Worm (Caenorhabditis elegans): ENCODE results near the gene myrf-1.
A peak's percentile ranks its signal among the peaks of the same experiment; 100 is the strongest.
"Not testable (repeated sequence)": the region's sequence is repeated elsewhere in the genome, so short reads cannot be mapped to it uniquely, and the experiment has no call there.

Gene myrf-1

DNA sequence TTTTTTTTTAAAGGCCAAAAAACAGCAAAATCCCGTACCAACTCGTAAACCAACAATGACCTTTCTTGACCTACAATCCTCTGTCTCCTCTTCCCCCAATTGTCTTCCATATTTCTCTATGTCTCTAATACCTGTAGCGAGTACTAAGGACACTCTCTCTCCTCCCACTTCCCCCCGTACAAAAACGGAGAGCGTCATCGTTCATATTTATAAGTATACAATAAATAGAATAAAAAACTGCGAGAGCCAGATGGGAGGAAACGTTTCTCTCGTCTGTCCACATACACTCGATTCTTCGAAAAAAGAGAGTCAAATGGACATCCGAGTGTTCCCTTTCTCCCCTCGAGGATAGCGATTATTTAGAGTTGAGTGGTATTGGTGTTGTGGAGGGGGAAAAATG is 2.4 kb upstream of the myrf-1 start:
- TF ChIP-seq nhr-28 (tag; optimal IDR thresholded peaks at IDR 0.05) = no peak
- TF ChIP-seq bed-3 (GFP tag; optimal IDR thresholded peaks at IDR 0.05) = no peak
- no peak for TF ChIP-seq snpc-4 (tag; optimal IDR thresholded peaks at IDR 0.05)
- peak; percentile 17 for TF ChIP-seq mep-1 (tag; optimal IDR thresholded peaks at IDR 0.05)
- TF ChIP-seq unc-62 (GFP tag; optimal IDR thresholded peaks at IDR 0.05) = no peak
- TF ChIP-seq nhr-2 (tag; optimal IDR thresholded peaks at IDR 0.05) = peak; percentile 83
- TF ChIP-seq nhr-237 (tag; optimal IDR thresholded peaks at IDR 0.05) = no peak
- TF ChIP-seq cnd-1 (tag; optimal IDR thresholded peaks at IDR 0.05) = peak; percentile 23
- no peak for TF ChIP-seq ces-1 (GFP tag; optimal IDR thresholded peaks at IDR 0.05)

- TF ChIP-seq zip-8 (tag; optimal IDR thresholded peaks at IDR 0.05) (no peak), flh-1 (GFP tag; optimal IDR thresholded peaks at IDR 0.05) (no peak), ham-2 (GFP tag; optimal IDR thresholded peaks at IDR 0.05) (peak; percentile 27), nhr-28 (tag; optimal IDR thresholded peaks at IDR 0.05) (no peak), bed-3 (GFP tag; optimal IDR thresholded peaks at IDR 0.05) (no peak), ces-1 (GFP tag; optimal IDR thresholded peaks at IDR 0.05) (peak; percentile 37), ceh-39 (tag; optimal IDR thresholded peaks at IDR 0.05) (no peak), hlh-1 (tag; optimal IDR thresholded peaks at IDR 0.05) (no peak), unc-62 (GFP tag; optimal IDR thresholded peaks at IDR 0.05) (peak; percentile 57), blmp-1 (tag; optimal IDR thresholded peaks at IDR 0.05) (peak; percentile 3), elt-1 (tag; optimal IDR thresholded peaks at IDR 0.05; ENCODE audit: borderline replicate concordance, insufficient read depth) (peak; percentile 65), nhr-12 (tag; optimal IDR thresholded peaks at IDR 0.05) (no peak), mab-5 (tag; optimal IDR thresholded peaks at IDR 0.05) (no peak)
These were observed 763 bp downstream of the myrf-1 start for ce11 chrII:10501578-10501977.

DNA sequence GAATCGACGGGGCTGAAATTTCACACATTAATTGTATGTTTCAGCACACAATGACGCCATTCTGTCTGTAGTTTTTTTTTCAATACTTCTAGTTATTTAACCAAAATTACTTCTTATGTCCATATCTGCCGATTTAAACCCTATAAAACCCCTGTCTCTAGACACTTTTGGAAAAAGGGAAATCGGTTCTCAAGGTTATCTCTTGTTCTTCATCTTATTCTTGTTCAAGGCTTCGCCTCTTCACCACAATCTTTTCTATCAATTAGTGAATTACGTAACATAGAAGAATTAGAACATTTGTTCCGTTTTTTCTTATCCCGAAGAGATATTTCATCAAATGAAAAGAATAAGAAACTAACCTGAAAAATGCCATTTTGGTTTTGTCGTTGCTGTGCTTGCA is 1.7 kb downstream of the myrf-1 start:
- TF ChIP-seq unc-62 (GFP tag; optimal IDR thresholded peaks at IDR 0.05) (no peak), elt-3 (tag; optimal IDR thresholded peaks at IDR 0.05) (no peak), ham-2 (GFP tag; optimal IDR thresholded peaks at IDR 0.05) (no peak), nhr-2 (tag; optimal IDR thresholded peaks at IDR 0.05) (no peak), ceh-83 (GFP tag; optimal IDR thresholded peaks at IDR 0.05) (no peak)

- TF ChIP-seq ceh-83 (GFP tag; optimal IDR thresholded peaks at IDR 0.05) (no peak), lsy-2 (tag; optimal IDR thresholded peaks at IDR 0.05) (no peak), ceh-39 (tag; optimal IDR thresholded peaks at IDR 0.05) (no peak), hlh-1 (tag; optimal IDR thresholded peaks at IDR 0.05) (no peak), snpc-4 (tag; optimal IDR thresholded peaks at IDR 0.05) (no peak), unc-39 (tag; optimal IDR thresholded peaks at IDR 0.05) (no peak), mab-5 (tag; optimal IDR thresholded peaks at IDR 0.05) (no peak), ztf-11 (tag; optimal IDR thresholded peaks at IDR 0.05) (no peak), elt-1 (tag; optimal IDR thresholded peaks at IDR 0.05; ENCODE audit: borderline replicate concordance, insufficient read depth) (no peak), lin-13 (tag; optimal IDR thresholded peaks at IDR 0.05) (no peak), drap-1 (GFP tag; optimal IDR thresholded peaks at IDR 0.05) (no peak), lin-32 (GFP tag; optimal IDR thresholded peaks at IDR 0.05) (no peak), unc-120 (tag; optimal IDR thresholded peaks at IDR 0.05; ENCODE audit: poor library complexity, severe bottlenecking) (no peak), nhr-28 (tag; optimal IDR thresholded peaks at IDR 0.05) (no peak), ceh-43 (GFP tag; optimal IDR thresholded peaks at IDR 0.05) (no peak), tbx-8 (GFP tag; optimal IDR thresholded peaks at IDR 0.05) (no peak)
These were observed 6.4 kb downstream of the myrf-1 start, which contains the start of gene ZK666.12 for ce11 chrII:10495912-10496311. Gene ZK666.12, plus strand, starts transcription at chrII:10496212.

DNA sequence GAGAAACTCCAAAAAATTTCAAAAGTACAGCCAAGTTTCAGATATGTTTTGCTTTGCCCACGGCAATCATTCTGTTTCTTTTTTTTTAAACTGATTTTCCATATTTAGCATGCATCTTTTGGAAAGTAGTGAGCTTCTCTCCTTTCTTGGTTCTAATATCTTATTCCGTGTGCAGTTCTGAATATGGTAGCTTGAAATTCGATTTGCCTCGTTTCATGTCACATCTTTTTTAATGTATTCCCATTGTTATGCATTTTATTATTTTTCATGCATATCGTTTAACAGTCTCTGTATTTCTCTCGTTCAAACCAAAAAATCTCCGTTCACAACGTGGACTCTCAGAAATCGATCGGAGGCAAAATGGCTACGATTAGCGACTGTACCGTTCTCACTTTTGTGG is 7.9 kb downstream of the myrf-1 start, which contains the start of gene ZK666.14:
TSS of gene ZK666.14 (plus strand) at position 301 of the 400 bp plus-strand sequence.
- no peak for TF ChIP-seq unc-120 (tag; optimal IDR thresholded peaks at IDR 0.05; ENCODE audit: poor library complexity, severe bottlenecking)
- TF ChIP-seq unc-62 (GFP tag; optimal IDR thresholded peaks at IDR 0.05) = no peak
- TF ChIP-seq zip-8 (tag; optimal IDR thresholded peaks at IDR 0.05) = no peak

- TF ChIP-seq ham-2 (GFP tag; optimal IDR thresholded peaks at IDR 0.05); nhr-28 (tag; optimal IDR thresholded peaks at IDR 0.05); nhr-2 (tag; optimal IDR thresholded peaks at IDR 0.05): not testable (repeated sequence)
These were observed 9.3 kb downstream of the myrf-1 start, which contains the start of gene ZK666.8 for ce11 chrII:10493034-10493433. Gene ZK666.8, minus strand, starts transcription at chrII:10493134.
